Fruit fly (Drosophila melanogaster): ENCODE data around the gene yellow-k.

yellow-k gene

dm6 chr3L:15493886-15494598 lies 26.4 kb upstream of the yellow-k start:
- peak in 1 of 2 experiments; percentile 30 for TF ChIP-seq dl (GFP tag; optimal IDR thresholded peaks at IDR 0.05; ENCODE audit: insufficient read depth in 1 of 2, partially characterized antibody in 2 of 2)
- TF ChIP-seq rgr (GFP tag; optimal IDR thresholded peaks at IDR 0.05): no peak
- TF ChIP-seq sv (GFP tag; optimal IDR thresholded peaks at IDR 0.05): no peak
- TF ChIP-seq Vsx2 (GFP tag; optimal IDR thresholded peaks at IDR 0.05; ENCODE audit: partially characterized antibody): peak; percentile 80
- TF ChIP-seq Dif (GFP tag; optimal IDR thresholded peaks at IDR 0.05; ENCODE audit: partially characterized antibody): peak; percentile 56
- TF ChIP-seq GATAd (GFP tag; optimal IDR thresholded peaks at IDR 0.05): no peak

dm6 chr3L:15494599-15495271 lies 25.7 kb upstream of the yellow-k start:
- TF ChIP-seq HLH106 (tag; optimal IDR thresholded peaks at IDR 0.05) (no peak), CrebA (GFP tag; optimal IDR thresholded peaks at IDR 0.05; ENCODE audit: borderline replicate concordance) (no peak), OdsH (GFP tag; optimal IDR thresholded peaks at IDR 0.05) (no peak), dsf (GFP tag; optimal IDR thresholded peaks at IDR 0.05; ENCODE audit: borderline replicate concordance) (no peak), sage (GFP tag; optimal IDR thresholded peaks at IDR 0.05) (no peak), Abd-B (GFP tag; optimal IDR thresholded peaks at IDR 0.05) (no peak), tai (GFP tag; optimal IDR thresholded peaks at IDR 0.05) (no peak), sv (GFP tag; optimal IDR thresholded peaks at IDR 0.05) (no peak), Hnf4 (GFP tag; optimal IDR thresholded peaks at IDR 0.05) (no peak), h (GFP tag; optimal IDR thresholded peaks at IDR 0.05) (no peak), rgr (GFP tag; optimal IDR thresholded peaks at IDR 0.05) (no peak), Vsx2 (GFP tag; optimal IDR thresholded peaks at IDR 0.05; ENCODE audit: partially characterized antibody) (no peak), dl (GFP tag; optimal IDR thresholded peaks at IDR 0.05; ENCODE audit: insufficient read depth in 1 of 2, partially characterized antibody in 2 of 2) (no peak), Myc (optimal IDR thresholded peaks at IDR 0.05) (no peak), CG32264 (GFP tag; optimal IDR thresholded peaks at IDR 0.05) (no peak)

dm6 chr3L:15495449-15495848 lies 25.0 kb upstream of the yellow-k start, which contains the start of gene CG12355:
Gene CG12355, minus strand, starts transcription at chr3L:15495549.
- TF ChIP-seq psq (GFP tag; optimal IDR thresholded peaks at IDR 0.05) (no peak), pan (optimal IDR thresholded peaks at IDR 0.05) (no peak), dl (GFP tag; optimal IDR thresholded peaks at IDR 0.05; ENCODE audit: insufficient read depth in 1 of 2, partially characterized antibody in 2 of 2) (no peak), ey (GFP tag; optimal IDR thresholded peaks at IDR 0.05) (no peak), HLH106 (tag; optimal IDR thresholded peaks at IDR 0.05) (no peak), Dif (GFP tag; optimal IDR thresholded peaks at IDR 0.05; ENCODE audit: partially characterized antibody) (no peak), sv (GFP tag; optimal IDR thresholded peaks at IDR 0.05) (no peak), Rel (GFP tag; optimal IDR thresholded peaks at IDR 0.05) (no peak), Rel (tag; optimal IDR thresholded peaks at IDR 0.05) (no peak), lola (GFP tag; optimal IDR thresholded peaks at IDR 0.05) (no peak), Sp1 (GFP tag; optimal IDR thresholded peaks at IDR 0.05) (no peak), CG9705 (GFP tag; optimal IDR thresholded peaks at IDR 0.05) (no peak), Vsx2 (GFP tag; optimal IDR thresholded peaks at IDR 0.05; ENCODE audit: partially characterized antibody) (no peak), woc (GFP tag; optimal IDR thresholded peaks at IDR 0.05) (no peak), rgr (GFP tag; optimal IDR thresholded peaks at IDR 0.05) (no peak), Hr78 (GFP tag; optimal IDR thresholded peaks at IDR 0.05) (no peak), GATAd (GFP tag; optimal IDR thresholded peaks at IDR 0.05) (no peak), Hr83 (GFP tag; optimal IDR thresholded peaks at IDR 0.05; ENCODE audit: poor library complexity, severe bottlenecking) (no peak), Hnf4 (GFP tag; optimal IDR thresholded peaks at IDR 0.05) (no peak), Mio (GFP tag; optimal IDR thresholded peaks at IDR 0.05) (no peak), CG32264 (GFP tag; optimal IDR thresholded peaks at IDR 0.05) (no peak)

dm6 chr3L:15496274-15496673 lies 24.1 kb upstream of the yellow-k start, which contains the start of gene CG13455:
Gene CG13455, plus strand, starts transcription at chr3L:15496574.
- TF ChIP-seq Vsx2 (GFP tag; optimal IDR thresholded peaks at IDR 0.05; ENCODE audit: partially characterized antibody) (no peak), dl (GFP tag; optimal IDR thresholded peaks at IDR 0.05; ENCODE audit: insufficient read depth in 1 of 2, partially characterized antibody in 2 of 2) (no peak), N (GFP tag; optimal IDR thresholded peaks at IDR 0.05) (no peak), sv (GFP tag; optimal IDR thresholded peaks at IDR 0.05) (no peak), brk (GFP tag; optimal IDR thresholded peaks at IDR 0.05) (no peak), pan (optimal IDR thresholded peaks at IDR 0.05) (no peak), Hr83 (GFP tag; optimal IDR thresholded peaks at IDR 0.05; ENCODE audit: poor library complexity, severe bottlenecking) (no peak), tai (GFP tag; optimal IDR thresholded peaks at IDR 0.05) (no peak), CrebA (GFP tag; optimal IDR thresholded peaks at IDR 0.05; ENCODE audit: borderline replicate concordance) (no peak), CG32264 (GFP tag; optimal IDR thresholded peaks at IDR 0.05) (no peak), fru (GFP tag; optimal IDR thresholded peaks at IDR 0.05) (no peak), ey (GFP tag; optimal IDR thresholded peaks at IDR 0.05) (no peak), Jra (GFP tag; optimal IDR thresholded peaks at IDR 0.05) (no peak), Sp1 (GFP tag; optimal IDR thresholded peaks at IDR 0.05) (no peak), Dif (GFP tag; optimal IDR thresholded peaks at IDR 0.05; ENCODE audit: partially characterized antibody) (no peak), usp (GFP tag; optimal IDR thresholded peaks at IDR 0.05) (no peak), sage (GFP tag; optimal IDR thresholded peaks at IDR 0.05) (no peak), OdsH (GFP tag; optimal IDR thresholded peaks at IDR 0.05) (no peak)
